Fruit fly (Drosophila melanogaster) whole organism, pupa: ENCODE results near the gene CG42788.

Source experiments
- CG10348 ChIP-seq: fragments of 200-800 bp; sonication (Bioruptor generic); IDR thresholded peaks from 2 replicates; pipeline ENCODE4 v1.3.6; 2022; ENCODE audit warnings: missing biosample characterization, missing genetic modification characterization
- CG12605 ChIP-seq: fragments of 200-800 bp; sonication (Bioruptor generic); IDR thresholded peaks from 2 replicates; pipeline ENCODE4 v1.3.6; 2022; ENCODE audit warnings: missing biosample characterization, missing genetic modification characterization
- CG13204 ChIP-seq: fragments of 200-800 bp; sonication (Bioruptor generic); optimal IDR thresholded peaks from 2 replicates; lab custom pipeline; 2018; ENCODE audit warnings: missing biosample characterization, mild to moderate bottlenecking, missing genetic modification characterization, moderate library complexity
- CG14655 ChIP-seq: fragments of 200-800 bp; sonication (Bioruptor generic); optimal IDR thresholded peaks from 3 replicates; lab custom pipeline; 2017; ENCODE audit warnings: mild to moderate bottlenecking, missing biosample characterization, missing genetic modification reagents, missing genetic modification characterization
- CG15710 ChIP-seq: fragments of 200-800 bp; sonication (Bioruptor generic); optimal IDR thresholded peaks from 2 replicates; lab custom pipeline; 2018; ENCODE audit warnings: missing biosample characterization, mild to moderate bottlenecking, missing genetic modification characterization, moderate library complexity
- CG17806 ChIP-seq: fragments of 200-800 bp; sonication (Bioruptor generic); optimal IDR thresholded peaks from 2 replicates; lab custom pipeline; 2018; ENCODE audit warnings: missing biosample characterization, mild to moderate bottlenecking, missing genetic modification characterization, moderate library complexity
- CG32121 ChIP-seq: fragments of 200-800 bp; sonication (Bioruptor generic); IDR thresholded peaks from 2 replicates; pipeline ENCODE4 v1.3.6; 2022; ENCODE audit warnings: missing biosample characterization, missing genetic modification characterization
- CG34367 ChIP-seq: fragments of 200-800 bp; sonication (Bioruptor generic); optimal IDR thresholded peaks from 2 replicates; lab custom pipeline; 2018; ENCODE audit warnings: missing biosample characterization, mild to moderate bottlenecking, missing genetic modification characterization
- CG4496 ChIP-seq: fragments of 200-800 bp; sonication (Bioruptor generic); IDR thresholded peaks from 3 replicates; pipeline ENCODE4 v1.3.6; 2022; ENCODE audit warnings: missing biosample characterization, missing genetic modification characterization
- CG8159 ChIP-seq: fragments of 200-800 bp; sonication (Bioruptor generic); optimal IDR thresholded peaks from 3 replicates; lab custom pipeline; 2018; ENCODE audit warnings: missing biosample characterization, mild to moderate bottlenecking, missing genetic modification characterization, moderate library complexity
- CG8301 ChIP-seq: fragments of 200-800 bp; sonication (Bioruptor generic); optimal IDR thresholded peaks from 2 replicates; lab custom pipeline; 2018; ENCODE audit warnings: missing biosample characterization, mild to moderate bottlenecking, missing genetic modification characterization
- CG9948 ChIP-seq: fragments of 200-800 bp; sonication (Bioruptor generic); optimal IDR thresholded peaks from 2 replicates; lab custom pipeline; 2018; ENCODE audit warnings: missing biosample characterization, mild to moderate bottlenecking, missing genetic modification characterization, moderate library complexity
- D1 ChIP-seq: fragments of 200-800 bp; sonication (Bioruptor generic); optimal IDR thresholded peaks from 2 replicates; lab custom pipeline; 2018; ENCODE audit warnings: missing biosample characterization, mild to moderate bottlenecking, missing genetic modification characterization, moderate library complexity
- EcR ChIP-seq: fragments of 200-800 bp; sonication (Bioruptor generic); optimal IDR thresholded peaks from 3 replicates; lab custom pipeline; 2019; ENCODE audit warnings: missing biosample characterization, missing genetic modification characterization, mild to moderate bottlenecking, moderate library complexity, missing genetic modification reagents
- Ets98B ChIP-seq: fragments of 200-800 bp; sonication (Bioruptor generic); IDR thresholded peaks from 2 replicates; pipeline ENCODE4 v1.3.6; 2022; ENCODE audit warnings: missing biosample characterization, missing genetic modification characterization
- Pif1A ChIP-seq: fragments of 200-800 bp; sonication (Bioruptor generic); optimal IDR thresholded peaks from 3 replicates; lab custom pipeline; 2016; ENCODE audit warnings: missing biosample characterization, missing genetic modification characterization
- Pif1B ChIP-seq: fragments of 200-800 bp; sonication (Bioruptor generic); optimal IDR thresholded peaks from 3 replicates; lab custom pipeline; 2016; ENCODE audit warnings: missing biosample characterization, missing genetic modification characterization
- Snoo ChIP-seq: fragments of 200-800 bp; sonication (Bioruptor generic); optimal IDR thresholded peaks from 3 replicates; lab custom pipeline; 2017; ENCODE audit warnings: missing biosample characterization, mild to moderate bottlenecking, missing genetic modification characterization, inconsistent platforms
- fd96Ca ChIP-seq: fragments of 200-800 bp; sonication (Bioruptor generic); IDR thresholded peaks from 3 replicates; pipeline ENCODE4 v1.3.6; 2022; ENCODE audit warnings: missing biosample characterization, missing genetic modification characterization
- gl ChIP-seq: fragments of 200-800 bp; sonication (Bioruptor generic); optimal IDR thresholded peaks from 2 replicates; lab custom pipeline; 2018; ENCODE audit warnings: missing biosample characterization, mild to moderate bottlenecking, missing genetic modification characterization
- rn ChIP-seq: fragments of 200-800 bp; sonication (Bioruptor generic); IDR thresholded peaks from 2 replicates; pipeline ENCODE4 v1.3.6; 2022; ENCODE audit warnings: missing biosample characterization, missing genetic modification characterization

The CG42788 gene

DNA sequence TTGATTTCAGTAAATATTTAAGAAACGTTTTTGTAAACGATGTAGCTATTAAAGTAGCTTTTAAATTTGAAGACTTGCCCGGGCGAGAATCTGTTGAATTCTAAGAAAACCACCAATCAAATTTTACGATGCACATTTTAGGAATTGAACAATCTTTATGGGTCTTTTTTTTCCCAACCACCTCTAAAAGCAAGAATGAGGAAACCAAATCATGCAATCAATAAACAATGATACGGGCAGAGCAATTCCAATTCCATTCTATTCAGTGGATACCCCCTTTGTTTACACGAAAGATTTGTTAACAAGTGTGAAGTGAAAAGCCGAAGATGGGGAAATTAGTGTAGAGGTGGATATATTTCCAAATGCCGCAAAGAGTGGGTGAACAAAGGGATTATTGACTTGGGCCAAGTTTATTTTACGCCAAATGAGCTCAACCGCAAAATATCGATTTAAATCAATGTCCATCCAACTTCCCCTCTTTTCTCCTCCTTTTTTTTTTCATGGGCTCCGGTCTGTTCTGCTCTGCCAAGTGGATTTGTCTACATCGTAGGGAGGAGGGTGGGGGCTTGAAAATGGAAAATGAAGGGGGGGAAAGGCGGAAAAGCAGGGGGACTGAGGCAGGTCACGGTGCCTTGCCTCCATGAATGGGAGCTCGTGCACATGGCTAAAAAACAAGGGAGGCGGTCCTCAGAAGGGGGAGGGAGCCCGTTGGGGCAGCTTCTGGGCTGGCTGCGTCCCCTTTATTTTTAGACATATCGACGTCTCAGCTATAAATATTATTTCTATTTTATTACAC lies 9.9 kb downstream of the CG42788 start:
- TF ChIP-seq CG12605 (GFP tag; lab: Robert Waterston, UW) (no peak), D1 (tag; lab: Kevin White, UChicago) (no peak), Pif1A (no peak), CG34367 (tag; lab: Kevin White, UChicago) (no peak), CG13204 (no peak), CG10348 (GFP tag; lab: Robert Waterston, UW) (no peak), CG32121 (GFP tag; lab: Robert Waterston, UW) (no peak), CG15710 (no peak), CG4496 (GFP tag; lab: Robert Waterston, UW) (no peak), Pif1B (GFP tag; lab: Kevin White, UChicago) (no peak), EcR (GFP tag; lab: Kevin White, UChicago) (no peak), CG14655 (GFP tag; lab: Kevin White, UChicago) (no peak), Snoo (tag; lab: Kevin White, UChicago) (no peak), fd96Ca (GFP tag; lab: Robert Waterston, UW) (no peak), rn (no peak), CG17806 (tag; lab: Kevin White, UChicago) (no peak), gl (tag; lab: Kevin White, UChicago) (no peak)

DNA sequence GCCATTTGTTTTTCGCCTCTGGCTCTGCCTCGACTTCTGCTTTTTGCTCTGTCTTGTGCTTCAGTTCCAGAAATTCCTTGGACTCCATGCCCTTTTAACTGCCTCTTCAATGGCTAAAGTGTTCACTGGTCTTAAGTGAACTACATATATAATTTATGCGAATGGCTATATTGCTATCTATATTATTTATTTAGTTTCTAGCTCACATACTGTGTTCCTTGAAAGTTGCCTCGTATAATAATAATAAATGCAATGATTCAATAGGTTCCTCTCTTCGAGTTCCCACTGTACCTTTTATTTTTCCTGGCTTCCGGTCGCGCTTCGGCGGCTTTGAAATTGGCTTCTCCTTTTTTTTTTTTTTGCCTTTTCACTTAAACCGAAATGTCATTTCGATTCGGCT lies 12.0 kb downstream of the CG42788 start:
- TF ChIP-seq CG9948 (tag; lab: Kevin White, UChicago) = no peak
- no peak for TF ChIP-seq Snoo (tag; lab: Kevin White, UChicago)
- no peak for TF ChIP-seq gl (tag; lab: Kevin White, UChicago)
- TF ChIP-seq CG32121 (GFP tag; lab: Robert Waterston, UW) = no peak
- TF ChIP-seq Ets98B = no peak
- no peak for TF ChIP-seq Pif1A
- no peak for TF ChIP-seq fd96Ca (GFP tag; lab: Robert Waterston, UW)
- TF ChIP-seq CG12605 (GFP tag; lab: Robert Waterston, UW) = no peak
- TF ChIP-seq CG13204 = no peak
- no peak for TF ChIP-seq CG15710
- no peak for TF ChIP-seq CG4496 (GFP tag; lab: Robert Waterston, UW)
- TF ChIP-seq CG8301 (tag; lab: Kevin White, UChicago) = no peak
- no peak for TF ChIP-seq CG34367 (tag; lab: Kevin White, UChicago)
- TF ChIP-seq CG14655 (GFP tag; lab: Kevin White, UChicago) = no peak
- TF ChIP-seq CG17806 (tag; lab: Kevin White, UChicago) = no peak
- TF ChIP-seq CG10348 (GFP tag; lab: Robert Waterston, UW) = no peak
- TF ChIP-seq Pif1B (GFP tag; lab: Kevin White, UChicago) = no peak
- no peak for TF ChIP-seq CG8159
- no peak for TF ChIP-seq D1 (tag; lab: Kevin White, UChicago)
- TF ChIP-seq rn = no peak

- no peak for TF ChIP-seq CG8159
- no peak for TF ChIP-seq CG13204
- no peak for TF ChIP-seq CG17806 (tag; lab: Kevin White, UChicago)
- no peak for TF ChIP-seq CG10348 (GFP tag; lab: Robert Waterston, UW)
- TF ChIP-seq gl (tag; lab: Kevin White, UChicago) = no peak
- no peak for TF ChIP-seq Ets98B
- TF ChIP-seq EcR (GFP tag; lab: Kevin White, UChicago) = no peak
- no peak for TF ChIP-seq CG9948 (tag; lab: Kevin White, UChicago)
- no peak for TF ChIP-seq CG8301 (tag; lab: Kevin White, UChicago)
- TF ChIP-seq CG34367 (tag; lab: Kevin White, UChicago) = no peak
- TF ChIP-seq CG15710 = no peak
- no peak for TF ChIP-seq CG32121 (GFP tag; lab: Robert Waterston, UW)
- no peak for TF ChIP-seq fd96Ca (GFP tag; lab: Robert Waterston, UW)
- no peak for TF ChIP-seq CG12605 (GFP tag; lab: Robert Waterston, UW)
- no peak for TF ChIP-seq D1 (tag; lab: Kevin White, UChicago)
- no peak for TF ChIP-seq rn
- TF ChIP-seq CG4496 (GFP tag; lab: Robert Waterston, UW) = no peak
- no peak for TF ChIP-seq Pif1A
- TF ChIP-seq Pif1B (GFP tag; lab: Kevin White, UChicago) = no peak
- no peak for TF ChIP-seq CG14655 (GFP tag; lab: Kevin White, UChicago)
Observed at dm6 chr3R:15117765-15118164, 14.0 kb downstream of the CG42788 start.

dm6 chr3R:15114465-15115228 lies 17.1 kb downstream of the CG42788 start:
- peak; percentile 81 for TF ChIP-seq CG15710
- TF ChIP-seq CG8301 (tag; lab: Kevin White, UChicago) = peak; percentile 91
- no peak for TF ChIP-seq CG10348 (GFP tag; lab: Robert Waterston, UW)
- TF ChIP-seq CG17806 (tag; lab: Kevin White, UChicago) = peak; percentile 66
- TF ChIP-seq CG4496 (GFP tag; lab: Robert Waterston, UW) = 0 out of 3 replicates have a peak, but pooled peaks have one; percentile 17
- TF ChIP-seq Snoo (tag; lab: Kevin White, UChicago) = peak; percentile 20
- peak; percentile 40; the same call in 1 of the 2 replicates for TF ChIP-seq Ets98B
- TF ChIP-seq fd96Ca (GFP tag; lab: Robert Waterston, UW) = peak; percentile 66; the same call in 2 of the 3 replicates
- peak; percentile 50; the same call in 1 of the 2 replicates for TF ChIP-seq CG32121 (GFP tag; lab: Robert Waterston, UW)
- TF ChIP-seq EcR (GFP tag; lab: Kevin White, UChicago) = peak; percentile 53
- no peak for TF ChIP-seq CG12605 (GFP tag; lab: Robert Waterston, UW)
- TF ChIP-seq CG13204 = no peak
- TF ChIP-seq CG14655 (GFP tag; lab: Kevin White, UChicago) = peak; percentile 95
- peak; percentile 84 for TF ChIP-seq CG9948 (tag; lab: Kevin White, UChicago)
- TF ChIP-seq Pif1B (GFP tag; lab: Kevin White, UChicago) = peak; percentile 67
- peak; percentile 58 for TF ChIP-seq D1 (tag; lab: Kevin White, UChicago)
- peak; percentile 64 for TF ChIP-seq CG34367 (tag; lab: Kevin White, UChicago)
- TF ChIP-seq Pif1A = peak; percentile 83
- peak; percentile 39 for TF ChIP-seq gl (tag; lab: Kevin White, UChicago)
- TF ChIP-seq rn = no peak
- TF ChIP-seq CG8159 = peak; percentile 87
